Fruit fly (Drosophila melanogaster): ENCODE results near the gene CG14143.

CG14143 gene

dm6 chr3L:11182994-11183393 lies 48.2 kb downstream of the CG14143 start:
- TF ChIP-seq CG34367 (tag; optimal IDR thresholded peaks at IDR 0.05) (no peak), fd96Ca (GFP tag; IDR thresholded peaks at IDR 0.05) (no peak), rn (GFP tag; IDR thresholded peaks at IDR 0.05) (no peak), Pif1A (GFP tag; optimal IDR thresholded peaks at IDR 0.05) (no peak), CG10348 (GFP tag; IDR thresholded peaks at IDR 0.05) (no peak), gl (tag; optimal IDR thresholded peaks at IDR 0.05) (no peak), Snoo (tag; optimal IDR thresholded peaks at IDR 0.05) (no peak), CG32121 (GFP tag; IDR thresholded peaks at IDR 0.05) (no peak), CG8159 (tag; optimal IDR thresholded peaks at IDR 0.05) (no peak), CG12605 (GFP tag; IDR thresholded peaks at IDR 0.05) (no peak), CG15710 (tag; optimal IDR thresholded peaks at IDR 0.05) (no peak), D1 (tag; optimal IDR thresholded peaks at IDR 0.05) (no peak), EcR (GFP tag; optimal IDR thresholded peaks at IDR 0.05) (no peak), CG8301 (tag; optimal IDR thresholded peaks at IDR 0.05) (no peak)

dm6 chr3L:11183965-11184364 lies 49.2 kb downstream of the CG14143 start:
- no peak for TF ChIP-seq D1 (tag; optimal IDR thresholded peaks at IDR 0.05)
- TF ChIP-seq Ets98B (GFP tag; IDR thresholded peaks at IDR 0.05) = no peak
- TF ChIP-seq CG32121 (GFP tag; IDR thresholded peaks at IDR 0.05) = no peak
- no peak for TF ChIP-seq EcR (GFP tag; optimal IDR thresholded peaks at IDR 0.05)
- TF ChIP-seq CG15710 (tag; optimal IDR thresholded peaks at IDR 0.05) = no peak
- no peak for TF ChIP-seq CG12605 (GFP tag; IDR thresholded peaks at IDR 0.05)
- no peak for TF ChIP-seq Pif1A (GFP tag; optimal IDR thresholded peaks at IDR 0.05)
- TF ChIP-seq CG17806 (tag; optimal IDR thresholded peaks at IDR 0.05) = no peak
- no peak for TF ChIP-seq fd96Ca (GFP tag; IDR thresholded peaks at IDR 0.05)
- no peak for TF ChIP-seq CG13204 (GFP tag; optimal IDR thresholded peaks at IDR 0.05)
- TF ChIP-seq Pif1B (GFP tag; optimal IDR thresholded peaks at IDR 0.05) = no peak
- no peak for TF ChIP-seq CG10348 (GFP tag; IDR thresholded peaks at IDR 0.05)
- TF ChIP-seq CG4496 (GFP tag; IDR thresholded peaks at IDR 0.05) = no peak
